Worm (Caenorhabditis elegans) whole organism, mixed stage, embryonic: ENCODE results near the gene Y25C1A.13.
A peak's percentile ranks its signal among the peaks of the same experiment; 100 is the strongest.

Source experiments
- M03D4.4 ChIP-seq: sonication (generic microtip); optimal IDR thresholded peaks from 2 replicates; lab custom pipeline; 2017; ENCODE audit warnings: mild to moderate bottlenecking, missing genetic modification characterization, missing compliant biosample characterization
- bed-3 ChIP-seq: fragments of 200-800 bp; sonication (Bioruptor generic); optimal IDR thresholded peaks from 3 replicates; lab custom pipeline; 2018; ENCODE audit warnings: mild to moderate bottlenecking, missing genetic modification characterization, moderate library complexity, missing compliant biosample characterization
- blmp-1 ChIP-seq: fragments of 150-350 bp; optimal IDR thresholded peaks from 2 replicates; lab custom pipeline; 2014; ENCODE audit warnings: missing biosample characterization, missing genetic modification characterization
- ceh-39 ChIP-seq: fragments of 150-350 bp; optimal IDR thresholded peaks from 2 replicates; lab custom pipeline; 2014; ENCODE audit warnings: missing biosample characterization, missing genetic modification characterization
- ceh-83 ChIP-seq: fragments of 200-800 bp; sonication (Bioruptor generic); optimal IDR thresholded peaks from 2 replicates; lab custom pipeline; 2018; ENCODE audit warnings: mild to moderate bottlenecking, missing genetic modification characterization, missing compliant biosample characterization
- ces-1 ChIP-seq: fragments of 150-350 bp; optimal IDR thresholded peaks from 2 replicates; lab custom pipeline; 2014; ENCODE audit warnings: missing biosample characterization, missing genetic modification reagents, missing genetic modification characterization
- cnd-1 ChIP-seq: fragments of 200-800 bp; sonication (Bioruptor generic); optimal IDR thresholded peaks from 2 replicates; lab custom pipeline; 2018; ENCODE audit warnings: mild to moderate bottlenecking, missing genetic modification characterization, missing compliant biosample characterization
- drap-1 ChIP-seq: fragments of 200-800 bp; sonication (Bioruptor generic); optimal IDR thresholded peaks from 3 replicates; lab custom pipeline; 2018; ENCODE audit warnings: mild to moderate bottlenecking, missing genetic modification characterization, missing compliant biosample characterization
- elt-1 ChIP-seq: sonication (generic microtip); optimal IDR thresholded peaks from 2 replicates; lab custom pipeline; 2017; ENCODE audit warnings: missing genetic modification characterization, mild to moderate bottlenecking, missing compliant biosample characterization, antibody characterized with exemption, moderate library complexity, borderline replicate concordance; ENCODE audit not compliant: insufficient read depth
- flh-1 ChIP-seq: fragments of 200-800 bp; sonication (Bioruptor generic); optimal IDR thresholded peaks from 2 replicates; lab custom pipeline; 2018; ENCODE audit warnings: mild to moderate bottlenecking, missing genetic modification characterization, moderate library complexity, missing compliant biosample characterization
- ham-2 ChIP-seq: fragments of 200-800 bp; sonication (Bioruptor generic); optimal IDR thresholded peaks from 2 replicates; lab custom pipeline; 2018; ENCODE audit warnings: mild to moderate bottlenecking, missing genetic modification characterization, missing compliant biosample characterization
- hlh-1 ChIP-seq: fragments of 150-350 bp; optimal IDR thresholded peaks from 2 replicates; lab custom pipeline; 2014; ENCODE audit warnings: missing biosample characterization, missing genetic modification reagents, missing genetic modification characterization
- lin-13 ChIP-seq: fragments of 150-350 bp; optimal IDR thresholded peaks from 2 replicates; lab custom pipeline; 2014; ENCODE audit warnings: missing biosample characterization, missing genetic modification characterization
- lin-32 ChIP-seq: fragments of 200-800 bp; sonication (Bioruptor generic); optimal IDR thresholded peaks from 2 replicates; lab custom pipeline; 2018; ENCODE audit warnings: mild to moderate bottlenecking, missing genetic modification characterization, missing compliant biosample characterization
- lsy-2 ChIP-seq: fragments of 150-350 bp; optimal IDR thresholded peaks from 2 replicates; lab custom pipeline; 2014; ENCODE audit warnings: missing biosample characterization, missing genetic modification characterization
- mab-5 ChIP-seq: fragments of 150-350 bp; optimal IDR thresholded peaks from 2 replicates; lab custom pipeline; 2014; ENCODE audit warnings: missing biosample characterization, missing genetic modification characterization
- mep-1 ChIP-seq: fragments of 150-350 bp; optimal IDR thresholded peaks from 2 replicates; lab custom pipeline; 2017; ENCODE audit warnings: missing biosample characterization, missing genetic modification reagents, missing genetic modification characterization, inconsistent platforms
- mls-2 ChIP-seq: sonication (generic microtip); optimal IDR thresholded peaks from 2 replicates; lab custom pipeline; 2016; ENCODE audit warnings: mild to moderate bottlenecking, missing genetic modification characterization, moderate library complexity, missing compliant biosample characterization
- nhr-2 ChIP-seq: fragments of 150-350 bp; optimal IDR thresholded peaks from 2 replicates; lab custom pipeline; 2014; ENCODE audit warnings: missing biosample characterization, missing genetic modification characterization
- nhr-237 ChIP-seq: fragments of 150-350 bp; optimal IDR thresholded peaks from 2 replicates; lab custom pipeline; 2014; ENCODE audit warnings: missing biosample characterization, missing genetic modification characterization
- nhr-28 ChIP-seq: fragments of 150-350 bp; optimal IDR thresholded peaks from 2 replicates; lab custom pipeline; 2014; ENCODE audit warnings: missing biosample characterization, missing genetic modification characterization
- nhr-76 ChIP-seq: sonication (generic microtip); optimal IDR thresholded peaks from 2 replicates; lab custom pipeline; 2017; ENCODE audit warnings: missing biosample characterization, missing genetic modification characterization
- pha-4 ChIP-seq: fragments of 150-350 bp; optimal IDR thresholded peaks from 2 replicates; lab custom pipeline; 2018; ENCODE audit warnings: missing biosample characterization, missing genetic modification reagents, missing genetic modification characterization
- sem-2 ChIP-seq: fragments of 200-800 bp; sonication (Bioruptor generic); optimal IDR thresholded peaks from 2 replicates; lab custom pipeline; 2018; ENCODE audit warnings: mild to moderate bottlenecking, missing genetic modification characterization, missing compliant biosample characterization
- snpc-4 ChIP-seq: fragments of 150-350 bp; optimal IDR thresholded peaks from 2 replicates; lab custom pipeline; 2014; ENCODE audit warnings: missing biosample characterization, missing genetic modification characterization
- sptf-1 ChIP-seq: sonication (generic microtip); optimal IDR thresholded peaks from 2 replicates; lab custom pipeline; 2017; ENCODE audit warnings: mild to moderate bottlenecking, missing genetic modification characterization, moderate library complexity, missing compliant biosample characterization
- tbx-8 ChIP-seq: fragments of 200-800 bp; sonication (Bioruptor generic); optimal IDR thresholded peaks from 2 replicates; lab custom pipeline; 2018; ENCODE audit warnings: mild to moderate bottlenecking, missing genetic modification characterization, moderate library complexity, missing compliant biosample characterization
- unc-120 ChIP-seq: sonication (generic microtip); optimal IDR thresholded peaks from 2 replicates; lab custom pipeline; 2017; ENCODE audit warnings: missing genetic modification characterization, missing compliant biosample characterization; ENCODE audit not compliant: poor library complexity, severe bottlenecking
- unc-39 ChIP-seq: fragments of 150-350 bp; optimal IDR thresholded peaks from 2 replicates; lab custom pipeline; 2014; ENCODE audit warnings: missing biosample characterization, missing genetic modification characterization
- unc-62 ChIP-seq: fragments of 150-350 bp; optimal IDR thresholded peaks from 2 replicates; lab custom pipeline; 2014; ENCODE audit warnings: missing biosample characterization, missing genetic modification reagents, missing genetic modification characterization
- ztf-11 ChIP-seq: fragments of 150-350 bp; optimal IDR thresholded peaks from 2 replicates; lab custom pipeline; 2014; ENCODE audit warnings: missing biosample characterization, missing genetic modification characterization

Y25C1A.13 gene

ce11 chrII:3126341-3126740 lies 15.3 kb upstream of the Y25C1A.13 start, which contains the start of gene ins-19:
ins-19 (minus strand) TSS chrII:3126441.
- no peak for TF ChIP-seq ceh-83 (GFP tag; lab: Kevin White, UChicago)
- TF ChIP-seq snpc-4 (tag; lab: Kevin White, UChicago): no peak
- TF ChIP-seq bed-3 (GFP tag; lab: Kevin White, UChicago): no peak
- no peak for TF ChIP-seq ceh-39 (tag; lab: Kevin White, UChicago)
- no peak for TF ChIP-seq hlh-1 (tag; lab: Kevin White, UChicago)
- TF ChIP-seq sptf-1 (tag; lab: Kevin White, UChicago): no peak
- no peak for TF ChIP-seq ham-2 (GFP tag; lab: Kevin White, UChicago)
- TF ChIP-seq lin-13: no peak

ce11 chrII:3123206-3123605 lies 12.2 kb upstream of the Y25C1A.13 start, which contains the start of gene srh-71:
srh-71 (plus strand) TSS chrII:3123506.
- no peak for TF ChIP-seq nhr-28
- no peak for TF ChIP-seq ceh-83 (GFP tag; lab: Kevin White, UChicago)
- no peak for TF ChIP-seq flh-1 (GFP tag; lab: Kevin White, UChicago)
- TF ChIP-seq cnd-1 (tag; lab: Kevin White, UChicago): no peak
- no peak for TF ChIP-seq hlh-1 (tag; lab: Kevin White, UChicago)
- TF ChIP-seq nhr-237: no peak
- no peak for TF ChIP-seq sem-2 (GFP tag; lab: Kevin White, UChicago)
- TF ChIP-seq lin-32 (GFP tag; lab: Kevin White, UChicago): no peak

ce11 chrII:3118907-3119382 lies 7.9 kb upstream of the Y25C1A.13 start, which contains the start of gene T10D4.6:
T10D4.6 (plus strand) TSS chrII:3119332.
- TF ChIP-seq sptf-1 (tag; lab: Kevin White, UChicago) (peak; percentile 30), snpc-4 (tag; lab: Kevin White, UChicago) (no peak), tbx-8 (GFP tag; lab: Kevin White, UChicago) (no peak), lsy-2 (no peak), unc-120 (tag; lab: Kevin White, UChicago) (no peak), nhr-2 (tag; lab: Kevin White, UChicago) (no peak), ztf-11 (no peak), mls-2 (no peak), nhr-237 (no peak), ceh-83 (GFP tag; lab: Kevin White, UChicago) (no peak), blmp-1 (no peak), bed-3 (GFP tag; lab: Kevin White, UChicago) (no peak), ces-1 (no peak), sem-2 (GFP tag; lab: Kevin White, UChicago) (no peak), lin-32 (GFP tag; lab: Kevin White, UChicago) (no peak), ceh-39 (tag; lab: Kevin White, UChicago) (peak; percentile 9), unc-39 (tag; lab: Kevin White, UChicago) (no peak), hlh-1 (tag; lab: Kevin White, UChicago) (peak; percentile 18), drap-1 (GFP tag; lab: Kevin White, UChicago) (no peak), unc-62 (GFP tag; lab: Kevin White, UChicago) (peak; percentile 28), pha-4 (tag; lab: Kevin White, UChicago) (peak; percentile 33), mab-5 (no peak), lin-13 (peak; percentile 17), mep-1 (tag; lab: Kevin White, UChicago) (peak; percentile 53), cnd-1 (tag; lab: Kevin White, UChicago) (no peak)

ce11 chrII:3117471-3117870 lies 6.4 kb upstream of the Y25C1A.13 start, which contains the start of gene T10D4.7:
T10D4.7 (plus strand) TSS chrII:3117771.
- TF ChIP-seq mab-5 (no peak), nhr-2 (tag; lab: Kevin White, UChicago) (no peak), ces-1 (no peak), bed-3 (GFP tag; lab: Kevin White, UChicago) (no peak), sem-2 (GFP tag; lab: Kevin White, UChicago) (no peak), nhr-76 (tag; lab: Kevin White, UChicago) (no peak), unc-120 (tag; lab: Kevin White, UChicago) (no peak), M03D4.4 (tag; lab: Kevin White, UChicago) (no peak), nhr-28 (no peak), nhr-237 (no peak), hlh-1 (tag; lab: Kevin White, UChicago) (no peak)

- TF ChIP-seq ztf-11 (no peak), sptf-1 (tag; lab: Kevin White, UChicago) (no peak), bed-3 (GFP tag; lab: Kevin White, UChicago) (no peak), nhr-28 (no peak), M03D4.4 (tag; lab: Kevin White, UChicago) (no peak), elt-1 (tag; lab: Kevin White, UChicago) (no peak), pha-4 (tag; lab: Kevin White, UChicago) (no peak), mls-2 (no peak), blmp-1 (no peak), nhr-237 (no peak), ces-1 (no peak), nhr-2 (tag; lab: Kevin White, UChicago) (no peak), sem-2 (GFP tag; lab: Kevin White, UChicago) (no peak)
Measured at ce11 chrII:3113934-3114333, 2.9 kb upstream of the Y25C1A.13 start, which contains the start of gene clec-123. clec-123 (plus strand) TSS chrII:3114234.
